Worm (Caenorhabditis elegans) whole organism, L3 larva: ENCODE results near the gene str-3.

Experiments used
- R02D3.7 ChIP-seq: fragments of 150-350 bp; optimal IDR thresholded peaks from 2 replicates; lab custom pipeline; 2014; ENCODE audit warnings: missing biosample characterization, missing genetic modification characterization
- aly-2 ChIP-seq: fragments of 150-350 bp; optimal IDR thresholded peaks from 2 replicates; lab custom pipeline; 2014; ENCODE audit warnings: missing biosample characterization, missing genetic modification characterization
- ama-1 ChIP-seq: fragments of 150-350 bp; optimal IDR thresholded peaks from 2 replicates; lab custom pipeline; 2018
- ceh-16 ChIP-seq: sonication (generic microtip); optimal IDR thresholded peaks from 2 replicates; lab custom pipeline; 2017; ENCODE audit warnings: missing biosample characterization, missing genetic modification characterization
- ceh-28 ChIP-seq: fragments of 150-350 bp; optimal IDR thresholded peaks from 2 replicates; lab custom pipeline; 2014; ENCODE audit warnings: missing biosample characterization, missing genetic modification reagents, missing genetic modification characterization
- ceh-82 ChIP-seq: fragments of 150-350 bp; optimal IDR thresholded peaks from 2 replicates; lab custom pipeline; 2014; ENCODE audit warnings: missing biosample characterization, missing genetic modification characterization
- ceh-9 ChIP-seq: sonication (generic microtip); optimal IDR thresholded peaks from 2 replicates; lab custom pipeline; 2018; ENCODE audit warnings: missing biosample characterization, missing genetic modification characterization
- daf-12 ChIP-seq: fragments of 150-350 bp; optimal IDR thresholded peaks from 2 replicates; lab custom pipeline; 2014; ENCODE audit warnings: missing biosample characterization, missing genetic modification reagents, missing genetic modification characterization
- egl-27 ChIP-seq: sonication (generic microtip); optimal IDR thresholded peaks from 4 replicates; lab custom pipeline; 2017; ENCODE audit warnings: missing biosample characterization, missing genetic modification reagents, missing genetic modification characterization
- egl-5 ChIP-seq: fragments of 150-350 bp; optimal IDR thresholded peaks from 2 replicates; lab custom pipeline; 2017; ENCODE audit warnings: missing biosample characterization, missing genetic modification reagents, missing genetic modification characterization, inconsistent platforms
- elt-1 ChIP-seq: fragments of 150-350 bp; optimal IDR thresholded peaks from 2 replicates; lab custom pipeline; 2014; ENCODE audit warnings: missing biosample characterization, missing genetic modification characterization
- elt-2 ChIP-seq: sonication (generic microtip); optimal IDR thresholded peaks from 2 replicates; lab custom pipeline; 2016; ENCODE audit warnings: missing genetic modification reagents, mild to moderate bottlenecking, missing genetic modification characterization, missing compliant biosample characterization
- elt-3 ChIP-seq, 3 experiments: fragments of 150-350 bp in 1 of 3; sonication (generic microtip) in 2 of 3; optimal IDR thresholded peaks; 2 replicates in 2 of 3; 4 replicates in 1 of 3; lab custom pipeline; 2014 to 2017; ENCODE audit warnings: missing biosample characterization in 3 of 3, missing genetic modification characterization in 3 of 3
- fkh-10 ChIP-seq: sonication (generic microtip); optimal IDR thresholded peaks from 2 replicates; lab custom pipeline; 2017; ENCODE audit warnings: missing biosample characterization, missing genetic modification reagents, missing genetic modification characterization
- fkh-2 ChIP-seq: fragments of 150-350 bp; optimal IDR thresholded peaks from 2 replicates; lab custom pipeline; 2014; ENCODE audit warnings: missing biosample characterization, missing genetic modification reagents, missing genetic modification characterization
- fos-1 ChIP-seq: fragments of 150-350 bp; optimal IDR thresholded peaks from 2 replicates; lab custom pipeline; 2014; ENCODE audit warnings: missing biosample characterization, missing genetic modification characterization
- jun-1 ChIP-seq: fragments of 150-350 bp; optimal IDR thresholded peaks from 2 replicates; lab custom pipeline; 2014; ENCODE audit warnings: missing biosample characterization, missing genetic modification reagents, missing genetic modification characterization
- lin-15B ChIP-seq: fragments of 150-350 bp; optimal IDR thresholded peaks from 2 replicates; lab custom pipeline; 2014; ENCODE audit warnings: missing biosample characterization, missing genetic modification characterization
- lin-39 ChIP-seq: fragments of 150-350 bp; optimal IDR thresholded peaks from 2 replicates; lab custom pipeline; 2018; ENCODE audit warnings: missing biosample characterization, missing genetic modification reagents, missing genetic modification characterization
- lsy-12 ChIP-seq: sonication (generic microtip); optimal IDR thresholded peaks from 2 replicates; lab custom pipeline; 2016; ENCODE audit warnings: mild to moderate bottlenecking, missing genetic modification characterization, missing compliant biosample characterization
- mdl-1 ChIP-seq: fragments of 150-350 bp; optimal IDR thresholded peaks from 2 replicates; lab custom pipeline; 2014; ENCODE audit warnings: missing biosample characterization, missing genetic modification characterization
- nfya-1 ChIP-seq: sonication (generic microtip); optimal IDR thresholded peaks from 2 replicates; lab custom pipeline; 2017; ENCODE audit warnings: missing genetic modification characterization, mild to moderate bottlenecking, missing compliant biosample characterization, antibody characterized with exemption, moderate library complexity; ENCODE audit not compliant: insufficient read depth
- nhr-11 ChIP-seq: fragments of 150-350 bp; optimal IDR thresholded peaks from 2 replicates; lab custom pipeline; 2014; ENCODE audit warnings: missing biosample characterization, missing genetic modification characterization
- nhr-12 ChIP-seq: fragments of 150-350 bp; optimal IDR thresholded peaks from 2 replicates; lab custom pipeline; 2014; ENCODE audit warnings: missing biosample characterization, missing genetic modification characterization
- nhr-23 ChIP-seq: fragments of 150-350 bp; optimal IDR thresholded peaks from 2 replicates; lab custom pipeline; 2014; ENCODE audit warnings: missing biosample characterization, missing genetic modification reagents, missing genetic modification characterization
- nhr-237 ChIP-seq: fragments of 150-350 bp; optimal IDR thresholded peaks from 2 replicates; lab custom pipeline; 2014; ENCODE audit warnings: missing biosample characterization, missing genetic modification characterization
- nhr-25 ChIP-seq: sonication (generic microtip); optimal IDR thresholded peaks from 2 replicates; lab custom pipeline; 2017; ENCODE audit warnings: missing biosample characterization, missing genetic modification characterization
- nhr-28 ChIP-seq: fragments of 150-350 bp; optimal IDR thresholded peaks from 2 replicates; lab custom pipeline; 2014; ENCODE audit warnings: missing biosample characterization, missing genetic modification characterization
- nhr-43 ChIP-seq: sonication (generic microtip); optimal IDR thresholded peaks from 2 replicates; lab custom pipeline; 2016; ENCODE audit warnings: mild to moderate bottlenecking, missing genetic modification characterization, missing compliant biosample characterization; ENCODE audit not compliant: poor library complexity, severe bottlenecking
- nhr-76 ChIP-seq: fragments of 150-350 bp; sonication (generic microtip); optimal IDR thresholded peaks from 5 replicates; lab custom pipeline; 2014; ENCODE audit warnings: missing biosample characterization, missing genetic modification characterization
- pha-4 ChIP-seq: fragments of 150-350 bp; optimal IDR thresholded peaks from 2 replicates; lab custom pipeline; 2014; ENCODE audit warnings: missing biosample characterization, missing genetic modification reagents, missing genetic modification characterization
- pqm-1 ChIP-seq: fragments of 150-350 bp; optimal IDR thresholded peaks from 2 replicates; lab custom pipeline; 2017; ENCODE audit warnings: missing biosample characterization, missing genetic modification characterization, inconsistent platforms
- sea-2 ChIP-seq: fragments of 150-350 bp; sonication (generic microtip); optimal IDR thresholded peaks from 4 replicates; lab custom pipeline; 2014; ENCODE audit warnings: missing biosample characterization, missing genetic modification reagents, missing genetic modification characterization
- snpc-4 ChIP-seq: fragments of 150-350 bp; optimal IDR thresholded peaks from 2 replicates; lab custom pipeline; 2014; ENCODE audit warnings: missing biosample characterization, missing genetic modification characterization
- unc-39 ChIP-seq: sonication (generic microtip); optimal IDR thresholded peaks from 4 replicates; lab custom pipeline; 2017; ENCODE audit warnings: missing biosample characterization, missing genetic modification characterization
- unc-62 ChIP-seq: fragments of 150-350 bp; sonication (generic microtip); optimal IDR thresholded peaks from 4 replicates; lab custom pipeline; 2014; ENCODE audit warnings: missing biosample characterization, missing genetic modification reagents, missing genetic modification characterization
- zag-1 ChIP-seq: fragments of 150-350 bp; optimal IDR thresholded peaks from 2 replicates; lab custom pipeline; 2014; ENCODE audit warnings: missing biosample characterization, missing genetic modification characterization
- ztf-11 ChIP-seq: fragments of 150-350 bp; optimal IDR thresholded peaks from 2 replicates; lab custom pipeline; 2014; ENCODE audit warnings: missing biosample characterization, missing genetic modification characterization
- ztf-4 ChIP-seq: fragments of 150-350 bp; optimal IDR thresholded peaks from 2 replicates; lab custom pipeline; 2014; ENCODE audit warnings: missing biosample characterization, missing genetic modification characterization

Gene str-3

DNA sequence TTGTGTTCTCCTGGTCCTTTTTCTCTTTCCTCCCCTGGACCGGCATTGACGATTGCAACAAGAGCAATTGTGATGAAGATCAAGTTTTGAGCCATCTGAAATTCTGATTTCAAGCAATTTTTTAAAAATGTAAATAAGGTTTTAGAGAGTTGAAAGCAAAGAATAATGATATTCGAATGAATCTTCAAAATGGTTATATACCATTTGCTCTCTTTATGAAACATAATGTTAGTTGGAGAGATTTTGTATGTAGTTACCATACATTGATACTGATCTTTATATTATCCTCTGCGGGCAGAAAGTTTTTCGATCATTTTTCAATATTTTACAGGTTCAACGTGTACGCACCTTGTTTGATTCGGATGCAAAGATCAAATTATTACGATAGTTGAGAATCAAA, 5.6 kb upstream of the str-3 start, which contains the start of gene srlf-24:
TSS of gene srlf-24 (minus strand) at position 101 of the 400 bp plus-strand sequence.
- TF ChIP-seq jun-1 (no peak), unc-39 (tag; lab: Kevin White, UChicago) (no peak), pha-4 (tag; lab: Kevin White, UChicago) (no peak), zag-1 (tag; lab: Kevin White, UChicago) (no peak), fos-1 (tag; lab: Kevin White, UChicago) (no peak)

DNA sequence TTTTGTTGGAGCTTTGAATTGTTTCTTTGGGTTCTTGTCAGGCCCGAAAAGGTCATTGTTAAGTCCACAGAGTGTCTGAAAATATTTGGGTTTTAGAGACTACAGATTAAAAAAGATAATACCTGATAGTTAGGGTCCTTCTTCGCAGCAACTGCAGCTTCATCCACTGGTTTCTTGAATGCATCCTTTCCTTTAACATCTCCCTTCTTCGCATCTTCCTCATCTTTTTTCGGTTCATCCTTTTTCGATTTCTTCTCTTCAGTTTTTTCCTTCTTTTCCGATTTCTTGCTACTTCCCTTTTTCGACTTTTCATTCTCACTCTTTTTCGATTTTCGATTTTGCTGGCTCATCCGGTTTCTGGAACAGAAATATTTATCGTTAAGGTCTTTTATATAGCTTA, 3.3 kb upstream of the str-3 start:
- TF ChIP-seq R02D3.7 (no peak), ceh-16 (tag; lab: Kevin White, UChicago) (no peak), ama-1 (lab: Kevin White, UChicago) (no peak), lsy-12 (no peak), zag-1 (tag; lab: Kevin White, UChicago) (no peak), fkh-2 (no peak), egl-27 (tag; lab: Kevin White, UChicago) (no peak)
- TF ChIP-seq, all 47 proteins: peak for 0

DNA sequence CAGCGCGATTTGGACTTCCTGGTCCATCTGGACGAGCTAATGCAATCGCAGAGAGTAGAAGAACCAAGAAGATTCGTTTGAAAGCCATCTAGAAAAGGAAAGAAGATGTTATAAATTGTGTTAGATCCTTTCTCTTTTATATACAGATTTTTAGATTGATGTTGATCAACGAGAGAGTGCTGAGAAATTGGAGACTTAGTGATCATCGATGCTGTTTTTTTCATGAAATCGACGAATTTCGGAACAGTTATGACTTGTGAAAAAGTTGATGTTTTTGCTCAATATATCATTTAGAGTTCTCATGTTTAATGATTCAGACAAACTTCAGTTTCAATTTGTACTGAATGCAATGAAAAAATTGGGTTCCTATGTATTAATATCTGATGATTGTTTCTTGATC, 2.4 kb upstream of the str-3 start, which contains the start of gene srlf-17:
TSS of gene srlf-17 (minus strand) at position 101 of the 400 bp plus-strand sequence.
- no peak for TF ChIP-seq snpc-4
- no peak for TF ChIP-seq zag-1 (tag; lab: Kevin White, UChicago)
- no peak for TF ChIP-seq nhr-23 (tag; lab: Kevin White, UChicago)
- no peak for TF ChIP-seq lsy-12
- no peak for TF ChIP-seq pha-4 (tag; lab: Kevin White, UChicago)
- no peak for TF ChIP-seq lin-39 (tag; lab: Kevin White, UChicago)
- no peak for TF ChIP-seq elt-1 (tag; lab: Kevin White, UChicago)
- no peak for TF ChIP-seq ztf-11 (tag; lab: Kevin White, UChicago)
- TF ChIP-seq nhr-237 (tag; lab: Kevin White, UChicago) = no peak
- TF ChIP-seq daf-12 = no peak
- no peak for TF ChIP-seq ceh-9 (tag; lab: Kevin White, UChicago)
- TF ChIP-seq mdl-1 (tag; lab: Kevin White, UChicago) = no peak
- no peak for TF ChIP-seq nhr-11
- TF ChIP-seq lin-15B = no peak
- TF ChIP-seq nhr-43 (tag; lab: Kevin White, UChicago) = no peak
- TF ChIP-seq egl-27 (tag; lab: Kevin White, UChicago) = no peak
- no peak for TF ChIP-seq ceh-82 (tag; lab: Kevin White, UChicago)
- no peak for TF ChIP-seq fos-1 (tag; lab: Kevin White, UChicago)
- TF ChIP-seq aly-2 (tag; lab: Kevin White, UChicago) = no peak
- TF ChIP-seq sea-2 (GFP tag; lab: Kevin White, UChicago) = no peak
- TF ChIP-seq, all 47 proteins: peak for 0

DNA sequence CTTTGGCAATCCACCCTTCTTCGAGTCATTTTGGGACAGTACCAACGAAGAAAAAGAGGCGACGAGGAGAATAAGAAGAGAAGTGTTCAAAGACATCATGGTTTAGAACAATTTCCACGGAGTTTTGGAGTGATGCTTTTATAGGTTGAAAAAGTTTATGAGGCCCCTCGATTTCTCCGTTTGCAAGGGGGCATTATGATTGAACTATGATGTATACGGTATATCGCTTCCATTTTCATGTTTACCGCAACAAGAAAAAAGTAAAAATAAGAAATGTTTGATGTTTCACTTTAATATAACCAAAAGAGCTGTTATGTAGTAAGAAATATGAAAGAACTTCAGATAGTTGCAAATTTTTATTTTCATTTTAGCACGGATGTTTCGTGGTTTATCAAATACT, 1.2 kb upstream of the str-3 start, which contains the start of gene srlf-18:
TSS of gene srlf-18 (minus strand) at position 101 of the 400 bp plus-strand sequence.
- TF ChIP-seq pha-4 (tag; lab: Kevin White, UChicago) = no peak
- TF ChIP-seq ztf-11 (tag; lab: Kevin White, UChicago) = no peak
- no peak for TF ChIP-seq nfya-1
- TF ChIP-seq egl-5 (tag; lab: Kevin White, UChicago) = no peak
- TF ChIP-seq nhr-237 (tag; lab: Kevin White, UChicago) = no peak
- TF ChIP-seq ceh-28 (tag; lab: Kevin White, UChicago) = no peak
- TF ChIP-seq nhr-28 (tag; lab: Kevin White, UChicago) = no peak
- no peak for TF ChIP-seq nhr-25 (tag; lab: Kevin White, UChicago)
- TF ChIP-seq ama-1 (lab: Kevin White, UChicago) = no peak
- TF ChIP-seq lsy-12 = no peak
- TF ChIP-seq ztf-4 = no peak
- TF ChIP-seq elt-3 (tag; optimal IDR thresholded peaks at IDR 0.05; lab: Kevin White, UChicago) = no peak
- no peak for TF ChIP-seq zag-1 (tag; lab: Kevin White, UChicago)

DNA sequence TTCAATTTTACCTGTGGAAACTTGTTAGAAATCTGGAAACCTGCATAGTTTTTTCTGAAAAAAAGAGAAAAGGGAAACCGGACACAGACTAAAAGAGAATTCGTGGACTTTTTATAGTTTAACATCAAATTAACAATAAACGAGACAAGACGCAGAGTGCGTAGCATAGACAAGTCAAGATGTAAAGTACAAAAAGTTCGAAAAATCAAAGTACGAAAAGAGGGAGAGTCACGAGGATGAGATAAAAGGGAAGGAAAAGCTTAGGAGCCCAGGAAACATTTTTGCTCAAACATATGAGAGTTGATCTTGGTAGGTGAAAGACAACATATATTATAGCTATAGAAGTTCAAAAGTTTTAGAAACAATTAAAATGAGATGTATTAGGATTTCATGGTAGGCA, 2.4 kb downstream of the str-3 start, which contains the start of gene M7.12:
TSS of gene M7.12 (minus strand) at position 188 of the 400 bp plus-strand sequence.
- TF ChIP-seq jun-1 (no peak), pqm-1 (tag; lab: Kevin White, UChicago) (peak; percentile 37), nhr-43 (tag; lab: Kevin White, UChicago) (no peak), lin-15B (no peak), nfya-1 (peak; percentile 7), egl-27 (tag; lab: Kevin White, UChicago) (no peak), nhr-28 (tag; lab: Kevin White, UChicago) (no peak), nhr-23 (tag; lab: Kevin White, UChicago) (no peak), ceh-16 (tag; lab: Kevin White, UChicago) (no peak), lin-39 (tag; lab: Kevin White, UChicago) (no peak), daf-12 (no peak), pha-4 (tag; lab: Kevin White, UChicago) (no peak), mdl-1 (tag; lab: Kevin White, UChicago) (no peak), ztf-4 (no peak), R02D3.7 (no peak), elt-3 (tag; optimal IDR thresholded peaks at IDR 0.05; lab: Kevin White, UChicago) (no peak), nhr-12 (no peak), unc-62 (GFP tag; lab: Kevin White, UChicago) (no peak), lsy-12 (no peak), nhr-237 (tag; lab: Kevin White, UChicago) (no peak), fkh-10 (GFP tag; lab: Kevin White, UChicago) (no peak), elt-2 (tag; lab: Kevin White, UChicago) (no peak), nhr-76 (tag; lab: Kevin White, UChicago) (peak; percentile 76), snpc-4 (no peak), fos-1 (tag; lab: Kevin White, UChicago) (no peak), elt-1 (tag; lab: Kevin White, UChicago) (no peak)
